Worm (Caenorhabditis elegans) whole organism, L4 larva: ENCODE results near the gene bath-46.

ENCODE experiments used
- D1046.2 ChIP-seq: fragments of 200-800 bp; sonication (Bioruptor generic); IDR thresholded peaks from 2 replicates; pipeline ENCODE4 v1.3.6; 2022; ENCODE audit warnings: missing genetic modification characterization, missing compliant biosample characterization
- F44E2.7 ChIP-seq: fragments of 200-800 bp; sonication (Bioruptor generic); IDR thresholded peaks from 2 replicates; pipeline ENCODE4 v2.1.2; 2022; ENCODE audit warnings: missing genetic modification characterization, missing compliant biosample characterization
- ceh-44 ChIP-seq: fragments of 200-800 bp; sonication (Bioruptor generic); IDR thresholded peaks from 2 replicates; pipeline ENCODE4 v1.3.6; 2022; ENCODE audit warnings: missing genetic modification reagents, missing genetic modification characterization, missing compliant biosample characterization
- dpl-1 ChIP-seq: fragments of 150-350 bp; optimal IDR thresholded peaks from 2 replicates; lab custom pipeline; 2014; ENCODE audit warnings: missing biosample characterization, missing genetic modification reagents, missing genetic modification characterization
- fkh-10 ChIP-seq: fragments of 150-350 bp; optimal IDR thresholded peaks from 2 replicates; lab custom pipeline; 2014; ENCODE audit warnings: missing biosample characterization, missing genetic modification reagents, missing genetic modification characterization
- hlh-30 ChIP-seq: sonication (generic microtip); optimal IDR thresholded peaks from 2 replicates; lab custom pipeline; 2017; ENCODE audit warnings: antibody characterized with exemption, mild to moderate bottlenecking, missing genetic modification characterization, missing compliant biosample characterization; ENCODE audit not compliant: insufficient read depth
- lin-39 ChIP-seq: fragments of 150-350 bp; optimal IDR thresholded peaks from 2 replicates; lab custom pipeline; 2014; ENCODE audit warnings: missing biosample characterization, missing genetic modification reagents, missing genetic modification characterization
- lir-3 ChIP-seq: sonication (generic microtip); optimal IDR thresholded peaks from 2 replicates; lab custom pipeline; 2016; ENCODE audit warnings: mild to moderate bottlenecking, missing genetic modification characterization, missing compliant biosample characterization
- lsy-2 ChIP-seq, 2 experiments: fragments of 150-350 bp in 1 of 2; sonication (generic microtip) in 1 of 2; optimal IDR thresholded peaks; 2 replicates each; lab custom pipeline; 2014 to 2017; ENCODE audit warnings: missing biosample characterization in 2 of 2, missing genetic modification characterization in 2 of 2
- nhr-11 ChIP-seq: fragments of 150-350 bp; optimal IDR thresholded peaks from 2 replicates; lab custom pipeline; 2014; ENCODE audit warnings: missing biosample characterization, missing genetic modification characterization
- nhr-237 ChIP-seq: sonication (generic microtip); optimal IDR thresholded peaks from 2 replicates; lab custom pipeline; 2017; ENCODE audit warnings: missing biosample characterization, missing genetic modification characterization
- unc-62 ChIP-seq, 3 experiments: fragments of 150-350 bp in 1 of 3; sonication (generic microtip); optimal IDR thresholded peaks in 2 of 3; peaks in 1 of 3; 1 replicate in 1 of 3; 2 replicates in 2 of 3; lab custom pipeline; 2014 to 2017; ENCODE audit warnings: missing biosample characterization in 3 of 3, missing genetic modification characterization in 3 of 3, missing genetic modification reagents in 3 of 3, missing genotype in 1 of 3
- ztf-11 ChIP-seq: fragments of 150-350 bp; optimal IDR thresholded peaks from 2 replicates; lab custom pipeline; 2014; ENCODE audit warnings: missing biosample characterization, missing genetic modification characterization

DNA sequence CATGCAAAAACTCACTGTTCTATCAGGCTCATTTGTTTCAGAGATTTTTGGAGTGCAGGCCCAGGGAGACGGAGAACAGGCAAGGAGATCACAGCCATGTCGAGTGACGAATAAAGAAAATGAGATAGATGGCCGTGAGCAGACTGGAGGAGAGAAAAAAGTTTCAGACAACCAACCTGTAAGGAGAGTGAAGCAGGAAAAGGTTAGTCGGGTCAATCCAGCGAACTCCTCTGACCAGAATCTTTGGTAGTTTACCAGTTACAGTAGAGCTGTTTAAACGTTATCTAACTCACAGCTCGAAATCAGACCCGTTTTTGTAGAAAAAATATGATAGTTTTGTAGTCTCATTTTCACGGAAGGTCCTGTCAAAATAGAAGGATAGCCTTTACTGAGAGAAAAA, 51.1 kb downstream of the bath-46 start, which contains the start of gene fbxb-21:
- no peak for TF ChIP-seq lsy-2 (tag; optimal IDR thresholded peaks at IDR 0.05; lab: Kevin White, UChicago)
- no peak for TF ChIP-seq dpl-1 (GFP tag; lab: Kevin White, UChicago)
- no peak for TF ChIP-seq nhr-11
- no peak for TF ChIP-seq hlh-30 (tag; lab: Kevin White, UChicago)
- TF ChIP-seq unc-62 (GFP tag; optimal IDR thresholded peaks at IDR 0.05 in 1 of 2; lab: Kevin White, UChicago), result no peak
- no peak for TF ChIP-seq unc-62 (tag; optimal IDR thresholded peaks at IDR 0.05; lab: Kevin White, UChicago)
- TF ChIP-seq lir-3 (tag; lab: Kevin White, UChicago), result no peak
- no peak for TF ChIP-seq ztf-11 (tag; lab: Kevin White, UChicago)
- TF ChIP-seq fkh-10 (GFP tag; lab: Kevin White, UChicago), result no peak
- no peak for TF ChIP-seq nhr-237 (tag; lab: Kevin White, UChicago)
- no peak for TF ChIP-seq F44E2.7 (GFP tag; lab: Robert Waterston, UW)
- TF ChIP-seq ceh-44 (GFP tag; lab: Robert Waterston, UW), result no peak
- TF ChIP-seq D1046.2 (GFP tag; lab: Robert Waterston, UW), result no peak
- no peak for TF ChIP-seq lin-39 (tag; lab: Kevin White, UChicago)
